Worm (Caenorhabditis elegans): Measurements from ENCODE around the gene T28A8.5.

DNA sequence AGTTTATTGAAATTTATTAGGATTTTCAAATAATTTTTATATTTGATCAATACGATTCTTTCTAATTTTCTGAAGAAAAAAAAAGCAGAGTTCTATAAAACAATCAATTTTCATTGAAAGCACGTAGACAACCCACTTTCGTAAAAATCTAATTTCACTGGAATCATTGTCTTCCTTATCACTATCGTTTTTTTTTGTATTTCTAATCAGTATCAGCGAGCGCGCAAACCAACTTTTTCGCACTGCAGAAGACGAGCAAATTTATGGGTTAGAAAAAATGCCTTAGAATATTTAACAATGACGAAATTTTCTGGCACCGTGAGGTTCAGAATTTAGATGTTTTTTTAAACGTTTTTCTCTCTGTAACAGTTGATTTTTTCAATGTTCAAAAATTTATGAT, 48.6 kb upstream of the T28A8.5 start:
- TF ChIP-seq sea-1 (GFP tag; conservative IDR thresholded peaks at IDR 0.05) (no peak), tra-4 (tag; optimal IDR thresholded peaks at IDR 0.05) (no peak), tbx-11 (GFP tag; IDR thresholded peaks at IDR 0.05) (no peak), hnd-1 (tag; optimal IDR thresholded peaks at IDR 0.05) (no peak), ama-1 (optimal IDR thresholded peaks at IDR 0.05) (no peak), F13C5.2 (tag; optimal IDR thresholded peaks at IDR 0.05) (no peak), B0310.2 (tag; optimal IDR thresholded peaks at IDR 0.05) (no peak), flt-1 (GFP tag; IDR thresholded peaks at IDR 0.05) (no peak), tbx-37 (GFP tag; conservative IDR thresholded peaks at IDR 0.05) (no peak), ceh-36 (tag; optimal IDR thresholded peaks at IDR 0.05) (no peak), ceh-13 (GFP tag; optimal IDR thresholded peaks at IDR 0.05) (no peak)

All from whole organism, early embryonic.